Fruit fly (Drosophila melanogaster) whole organism, prepupa: ENCODE results near the gene CG31875.

Source experiments
- CG34406 ChIP-seq: fragments of 200-800 bp; sonication (Bioruptor generic); optimal IDR thresholded peaks from 3 replicates; lab custom pipeline; 2016; ENCODE audit warnings: missing biosample characterization, missing genetic modification characterization
- CG6163 ChIP-seq: fragments of 200-800 bp; sonication (Bioruptor generic); IDR thresholded peaks from 3 replicates; pipeline ENCODE4 v1.3.6; 2022; ENCODE audit warnings: missing biosample characterization, missing genetic modification characterization
- CG6792 ChIP-seq: fragments of 200-800 bp; sonication (Bioruptor generic); optimal IDR thresholded peaks from 3 replicates; lab custom pipeline; 2016; ENCODE audit warnings: missing biosample characterization, missing genetic modification characterization
- CG6854 ChIP-seq: fragments of 200-800 bp; sonication (Bioruptor generic); optimal IDR thresholded peaks from 2 replicates; lab custom pipeline; 2017; ENCODE audit warnings: missing biosample characterization, mild to moderate bottlenecking, missing genetic modification characterization
- CG8319 ChIP-seq: fragments of 200-800 bp; sonication (Bioruptor generic); optimal IDR thresholded peaks from 3 replicates; lab custom pipeline; 2016; ENCODE audit warnings: missing biosample characterization, missing genetic modification characterization
- Hr4 ChIP-seq: fragments of 200-800 bp; sonication (Bioruptor generic); optimal IDR thresholded peaks from 3 replicates; lab custom pipeline; 2016; ENCODE audit warnings: missing biosample characterization, missing genetic modification characterization
- Sox14 ChIP-seq: fragments of 200-800 bp; sonication (Bioruptor generic); optimal IDR thresholded peaks from 3 replicates; lab custom pipeline; 2016; ENCODE audit warnings: missing biosample characterization, missing genetic modification characterization
- cyc ChIP-seq: fragments of 200-800 bp; sonication (Bioruptor generic); optimal IDR thresholded peaks from 3 replicates; lab custom pipeline; 2016; ENCODE audit warnings: missing biosample characterization, missing genetic modification characterization
- salr ChIP-seq, 2 experiments: fragments of 200-800 bp; sonication (Bioruptor generic); optimal IDR thresholded peaks; 3 replicates each; lab custom pipeline; 2016 to 2018; ENCODE audit warnings: missing biosample characterization in 2 of 2, missing genetic modification characterization in 2 of 2, mild to moderate bottlenecking in 1 of 2
- ss ChIP-seq, 2 experiments: fragments of 200-800 bp; sonication (Bioruptor generic); optimal IDR thresholded peaks; 2 replicates in 1 of 2; 3 replicates in 1 of 2; lab custom pipeline; 2017 to 2018; ENCODE audit warnings: mild to moderate bottlenecking in 2 of 2, missing biosample characterization in 2 of 2, missing genetic modification characterization in 2 of 2, moderate library complexity in 1 of 2
- svp ChIP-seq: fragments of 200-800 bp; sonication (Bioruptor generic); peaks from one replicate; lab custom pipeline; 2016; ENCODE audit warnings: missing biosample characterization, missing genetic modification characterization

dm6 chr2L:9948520-9948858, 54.0 kb downstream of the CG31875 start:
- TF ChIP-seq CG6163 (GFP tag; lab: Robert Waterston, UW): no peak
- no peak for TF ChIP-seq CG34406 (GFP tag; lab: Kevin White, UChicago)
- no peak for TF ChIP-seq CG8319 (GFP tag; lab: Kevin White, UChicago)
- TF ChIP-seq salr (GFP tag; optimal IDR thresholded peaks at IDR 0.05; lab: Kevin White, UChicago): no peak
- TF ChIP-seq CG6792 (GFP tag; lab: Kevin White, UChicago): no peak
- TF ChIP-seq Sox14 (GFP tag; lab: Kevin White, UChicago): no peak
- no peak for TF ChIP-seq Hr4 (GFP tag; lab: Kevin White, UChicago)
- no peak for TF ChIP-seq cyc (GFP tag; lab: Kevin White, UChicago)
- TF ChIP-seq ss (GFP tag; optimal IDR thresholded peaks at IDR 0.05; lab: Kevin White, UChicago): no peak
- TF ChIP-seq svp (GFP tag; lab: Kevin White, UChicago): peak; percentile 89
- TF ChIP-seq CG6854: no peak
